Worm (Caenorhabditis elegans): ENCODE measurements around the gene larp-1.

Gene larp-1

ce11 chrIII:5018116-5018689, 753 bp upstream of the larp-1 start, which contains the start of gene wip-1 (continued):
- peak; percentile 34 for TF ChIP-seq B0261.1 (tag; optimal IDR thresholded peaks at IDR 0.05)
- TF ChIP-seq C17E4.6 (GFP tag; IDR thresholded peaks at IDR 0.05), result peak; percentile 96
- peak; percentile 96 for TF ChIP-seq snpc-1.3 (tag; optimal IDR thresholded peaks at IDR 0.05; ENCODE audit: insufficient read depth)
- peak; percentile 96 for TF ChIP-seq madf-3 (GFP tag; IDR thresholded peaks at IDR 0.05)
- TF ChIP-seq D2030.7 (GFP tag; IDR thresholded peaks at IDR 0.05), result peak; percentile 96
- TF ChIP-seq snpc-3.4 (tag; optimal IDR thresholded peaks at IDR 0.05), result peak; percentile 96
- peak; percentile 91 for TF ChIP-seq B0019.2 (GFP tag; conservative IDR thresholded peaks at IDR 0.05)
- TF ChIP-seq hmg-1.2 (GFP tag; IDR thresholded peaks at IDR 0.05), result peak; percentile 98
- TF ChIP-seq lin-40 (tag; optimal IDR thresholded peaks at IDR 0.05), result peak; percentile 98
- no peak for TF ChIP-seq nfya-2 (GFP tag; IDR thresholded peaks at IDR 0.05)
- TF ChIP-seq attf-5 (GFP tag; optimal IDR thresholded peaks at IDR 0.05), result peak; percentile 100
- TF ChIP-seq ztf-3 (GFP tag; optimal IDR thresholded peaks at IDR 0.05), result peak; percentile 73
- no peak for TF ChIP-seq nhr-179 (tag; optimal IDR thresholded peaks at IDR 0.05)
- TF ChIP-seq ztf-22 (GFP tag; optimal IDR thresholded peaks at IDR 0.05), result peak; percentile 91
- TF ChIP-seq athp-1 (tag; optimal IDR thresholded peaks at IDR 0.05), result peak; percentile 98
- TF ChIP-seq K12H6.12 (tag; optimal IDR thresholded peaks at IDR 0.05), result peak; percentile 97

- TF ChIP-seq F49E8.2 (tag; optimal IDR thresholded peaks at IDR 0.05; ENCODE audit: insufficient read depth), result no peak
- no peak for TF ChIP-seq tlf-1 (GFP tag; optimal IDR thresholded peaks at IDR 0.05)
- 0 out of 2 replicates have a peak, but pooled peaks have one; percentile 8 for TF ChIP-seq ceh-100 (GFP tag; IDR thresholded peaks at IDR 0.05)
- no peak for TF ChIP-seq ceh-91 (GFP tag; IDR thresholded peaks at IDR 0.05)
- TF ChIP-seq nfya-2 (GFP tag; IDR thresholded peaks at IDR 0.05), result no peak
- TF ChIP-seq nhr-179 (tag; optimal IDR thresholded peaks at IDR 0.05), result no peak
- no peak for TF ChIP-seq sdz-38 (tag; optimal IDR thresholded peaks at IDR 0.05)
- no peak for TF ChIP-seq madf-3 (GFP tag; IDR thresholded peaks at IDR 0.05)
- peak; percentile 77; the same call in 1 of the 2 replicates for TF ChIP-seq ekl-4 (GFP tag; IDR thresholded peaks at IDR 0.05)
- TF ChIP-seq madf-8 (GFP tag; conservative IDR thresholded peaks at IDR 0.05), result no peak
- no peak for TF ChIP-seq ztf-25 (GFP tag; IDR thresholded peaks at IDR 0.05)
- no peak for TF ChIP-seq lsy-27 (tag; optimal IDR thresholded peaks at IDR 0.05; ENCODE audit: borderline replicate concordance, insufficient read depth)
- peak; percentile 76 for TF ChIP-seq ztf-26 (tag; optimal IDR thresholded peaks at IDR 0.05)
- TF ChIP-seq lag-1 (GFP tag; IDR thresholded peaks at IDR 0.05), result no peak
- peak; percentile 48 for TF ChIP-seq egrh-3 (GFP tag; IDR thresholded peaks at IDR 0.05)
- TF ChIP-seq aptf-3 (GFP tag; IDR thresholded peaks at IDR 0.05), result no peak
- no peak for TF ChIP-seq hlh-26 (GFP tag; conservative IDR thresholded peaks at IDR 0.05)
- peak in 1 of 3 experiments; percentile 73 for TF ChIP-seq lin-35 (GFP tag; optimal IDR thresholded peaks at IDR 0.05)
- TF ChIP-seq rpc-1 (optimal IDR thresholded peaks at IDR 0.05), result no peak
- no peak for TF ChIP-seq rpc-1 (tag; optimal IDR thresholded peaks at IDR 0.05)
- TF ChIP-seq rcor-1 (GFP tag; IDR thresholded peaks at IDR 0.05), result peak; percentile 46; the same call in 1 of the 2 replicates
- TF ChIP-seq dpff-1 (tag; optimal IDR thresholded peaks at IDR 0.05), result no peak
- TF ChIP-seq hmg-1.2 (GFP tag; IDR thresholded peaks at IDR 0.05), result peak; percentile 88
- TF ChIP-seq K12H6.12 (tag; optimal IDR thresholded peaks at IDR 0.05), result peak; percentile 92
- no peak for TF ChIP-seq aptf-2 (GFP tag; conservative IDR thresholded peaks at IDR 0.05)
- TF ChIP-seq dpl-1 (GFP tag; optimal IDR thresholded peaks at IDR 0.05), result no peak
- TF ChIP-seq egl-18 (GFP tag; IDR thresholded peaks at IDR 0.05), result no peak
- TF ChIP-seq D2030.7 (GFP tag; IDR thresholded peaks at IDR 0.05), result no peak
- peak; percentile 24 for TF ChIP-seq B0035.1 (tag; optimal IDR thresholded peaks at IDR 0.05)
- peak; percentile 27 for TF ChIP-seq lin-54 (GFP tag; optimal IDR thresholded peaks at IDR 0.05)
- peak; percentile 84 for TF ChIP-seq dox-1 (GFP tag; IDR thresholded peaks at IDR 0.05)
- TF ChIP-seq F10E7.11 (tag; optimal IDR thresholded peaks at IDR 0.05), result no peak
- TF ChIP-seq T26A5.8 (tag; optimal IDR thresholded peaks at IDR 0.05), result no peak
- no peak for TF ChIP-seq ama-1 (optimal IDR thresholded peaks at IDR 0.05)
- no peak for TF ChIP-seq ama-1 (GFP tag; optimal IDR thresholded peaks at IDR 0.05)
- 0 out of 2 replicates have a peak, but pooled peaks have one; percentile 12 for TF ChIP-seq F33H1.4 (GFP tag; IDR thresholded peaks at IDR 0.05)
- no peak for TF ChIP-seq akir-1 (GFP tag; optimal IDR thresholded peaks at IDR 0.05)
Observed at ce11 chrIII:5013915-5014346, 3.5 kb downstream of the larp-1 start.
